Fruit fly (Drosophila melanogaster): ENCODE measurements around the gene Hat1.

Gene Hat1

dm6 chr3R:5832345-5832981 lies 43.3 kb upstream of the Hat1 start:
- TF ChIP-seq Hr96 (GFP tag; optimal IDR thresholded peaks at IDR 0.05) (peak; percentile 1), cic (GFP tag; optimal IDR thresholded peaks at IDR 0.05) (peak; percentile 68), kay (GFP tag; ENCODE audit: borderline replicate concordance) (no peak)

dm6 chr3R:5831339-5831738 lies 42.2 kb upstream of the Hat1 start, which contains the start of gene CG1208:
TSS of gene CG1208 (plus strand) at chr3R:5831639.
- TF ChIP-seq Crg-1 (GFP tag; optimal IDR thresholded peaks at IDR 0.05), result no peak

- TF ChIP-seq ovo (GFP tag; optimal IDR thresholded peaks at IDR 0.05), result no peak
- TF ChIP-seq CG1620 (GFP tag; optimal IDR thresholded peaks at IDR 0.05), result no peak
- TF ChIP-seq kay (GFP tag; ENCODE audit: borderline replicate concordance), result no peak
- TF ChIP-seq CG33017 (tag; optimal IDR thresholded peaks at IDR 0.05), result no peak
- TF ChIP-seq pad (GFP tag; optimal IDR thresholded peaks at IDR 0.05), result no peak
- TF ChIP-seq CG7045 (GFP tag; optimal IDR thresholded peaks at IDR 0.05), result no peak
- no peak for TF ChIP-seq tj (GFP tag; optimal IDR thresholded peaks at IDR 0.05)
- TF ChIP-seq bab1 (GFP tag; optimal IDR thresholded peaks at IDR 0.05), result no peak
Measured at dm6 chr3R:5829762-5830161, 40.6 kb upstream of the Hat1 start, which contains the start of gene glob3. TSS of gene glob3 (plus strand) at chr3R:5830062.

- peak; percentile 60 for TF ChIP-seq CG7045 (GFP tag; optimal IDR thresholded peaks at IDR 0.05)
- TF ChIP-seq bab1 (GFP tag; optimal IDR thresholded peaks at IDR 0.05), result peak; percentile 64
- peak; percentile 57 for TF ChIP-seq ovo (GFP tag; optimal IDR thresholded peaks at IDR 0.05)
- TF ChIP-seq Crg-1 (GFP tag; optimal IDR thresholded peaks at IDR 0.05), result peak; percentile 55
- peak; percentile 40 for TF ChIP-seq Hr96 (GFP tag; optimal IDR thresholded peaks at IDR 0.05)
- peak; percentile 74 for TF ChIP-seq Mnt (GFP tag; optimal IDR thresholded peaks at IDR 0.05)
- peak; percentile 74 for TF ChIP-seq CG11617 (GFP tag; optimal IDR thresholded peaks at IDR 0.05)
- no peak for TF ChIP-seq cnc (optimal IDR thresholded peaks at IDR 0.05)
- peak; percentile 69 for TF ChIP-seq toe (GFP tag; optimal IDR thresholded peaks at IDR 0.05)
- peak; percentile 36 for TF ChIP-seq Clk (GFP tag; optimal IDR thresholded peaks at IDR 0.05)
- peak; percentile 64 for TF ChIP-seq CG5204 (GFP tag; optimal IDR thresholded peaks at IDR 0.05)
- TF ChIP-seq tj (GFP tag; optimal IDR thresholded peaks at IDR 0.05), result peak; percentile 62
- peak; percentile 72 for TF ChIP-seq CG1620 (GFP tag; optimal IDR thresholded peaks at IDR 0.05)
- peak; percentile 96 for TF ChIP-seq kay (GFP tag; ENCODE audit: borderline replicate concordance)
- TF ChIP-seq CG12768 (GFP tag; optimal IDR thresholded peaks at IDR 0.05), result peak; percentile 42
- TF ChIP-seq CG33017 (tag; optimal IDR thresholded peaks at IDR 0.05), result peak; percentile 54
- TF ChIP-seq CG7101 (tag; optimal IDR thresholded peaks at IDR 0.05), result peak; percentile 73
- peak; percentile 63 for TF ChIP-seq pad (GFP tag; optimal IDR thresholded peaks at IDR 0.05)
- TF ChIP-seq cic (GFP tag; optimal IDR thresholded peaks at IDR 0.05), result peak; percentile 20
- peak; percentile 66 for TF ChIP-seq CG14711 (tag; optimal IDR thresholded peaks at IDR 0.05)
Measured at dm6 chr3R:5824456-5824855, 35.3 kb upstream of the Hat1 start, which contains the start of the genes Sec20 and dgrn. TSS of gene Sec20 (minus strand) at chr3R:5824532. TSS of gene dgrn (plus strand) at chr3R:5824615.

dm6 chr3R:5821750-5822149 lies 32.6 kb upstream of the Hat1 start, which contains the start of gene CG46303:
TSS of gene CG46303 (plus strand) at chr3R:5821972.
- TF ChIP-seq CG33017 (tag; optimal IDR thresholded peaks at IDR 0.05) (no peak), Crg-1 (GFP tag; optimal IDR thresholded peaks at IDR 0.05) (no peak), ovo (GFP tag; optimal IDR thresholded peaks at IDR 0.05) (no peak), toe (GFP tag; optimal IDR thresholded peaks at IDR 0.05) (no peak), pad (GFP tag; optimal IDR thresholded peaks at IDR 0.05) (no peak), cnc (optimal IDR thresholded peaks at IDR 0.05) (no peak)

dm6 chr3R:5821243-5821642 lies 32.1 kb upstream of the Hat1 start, which contains the start of gene Hpr1:
TSS of gene Hpr1 (minus strand) at chr3R:5821440.
- peak; percentile 86 for TF ChIP-seq kay (GFP tag; ENCODE audit: borderline replicate concordance)
- TF ChIP-seq cic (GFP tag; optimal IDR thresholded peaks at IDR 0.05), result no peak

dm6 chr3R:5813157-5813659 lies 24.0 kb upstream of the Hat1 start, which contains the start of gene CG42675:
TSS of gene CG42675 (plus strand) at chr3R:5813609.
- TF ChIP-seq Mnt (GFP tag; optimal IDR thresholded peaks at IDR 0.05) (no peak), CG1620 (GFP tag; optimal IDR thresholded peaks at IDR 0.05) (no peak), CG7101 (tag; optimal IDR thresholded peaks at IDR 0.05) (no peak), cic (GFP tag; optimal IDR thresholded peaks at IDR 0.05) (no peak), tj (GFP tag; optimal IDR thresholded peaks at IDR 0.05) (no peak), CG33017 (tag; optimal IDR thresholded peaks at IDR 0.05) (no peak)
